Worm (Caenorhabditis elegans) whole organism, midembryonic: Measurements from ENCODE around the gene srpa-72.

Experiments
- T22C8.4 ChIP-seq: fragments of 200-800 bp; sonication (Bioruptor generic); IDR thresholded peaks from 2 replicates; pipeline ENCODE4 v1.3.6; 2022; ENCODE audit warnings: missing genetic modification characterization, missing compliant biosample characterization
- cog-1 ChIP-seq: sonication (generic microtip); optimal IDR thresholded peaks from 2 replicates; lab custom pipeline; 2016; ENCODE audit warnings: missing genetic modification characterization, missing compliant biosample characterization
- flt-1 ChIP-seq: fragments of 200-800 bp; sonication (Bioruptor generic); IDR thresholded peaks from 2 replicates; pipeline ENCODE4 v1.3.6; 2022; ENCODE audit warnings: missing genetic modification characterization, missing compliant biosample characterization
- klf-2 ChIP-seq: fragments of 200-800 bp; sonication (Bioruptor generic); conservative IDR thresholded peaks from 2 replicates; pipeline ENCODE4 v1.3.6; 2022; ENCODE audit warnings: missing genetic modification reagents, missing genetic modification characterization, missing compliant biosample characterization
- med-1 ChIP-seq: sonication (generic microtip); optimal IDR thresholded peaks from 2 replicates; lab custom pipeline; 2017; ENCODE audit warnings: missing genetic modification characterization, mild to moderate bottlenecking, missing compliant biosample characterization, antibody characterized with exemption, missing genetic modification reagents; ENCODE audit not compliant: insufficient read depth
- ref-1 ChIP-seq: fragments of 200-800 bp; sonication (Bioruptor generic); conservative IDR thresholded peaks from 2 replicates; pipeline ENCODE4 v1.3.6; 2022; ENCODE audit warnings: missing genetic modification reagents, missing genetic modification characterization, missing compliant biosample characterization
- tab-1 ChIP-seq: fragments of 200-800 bp; sonication (Bioruptor generic); IDR thresholded peaks from 2 replicates; pipeline ENCODE4 v1.3.6; 2022; ENCODE audit warnings: missing genetic modification characterization, missing compliant biosample characterization
- ztf-23 ChIP-seq: fragments of 200-800 bp; sonication (Bioruptor generic); IDR thresholded peaks from 2 replicates; pipeline ENCODE4 v1.3.6; 2022; ENCODE audit warnings: missing genetic modification reagents, missing genetic modification characterization, missing compliant biosample characterization
- ztf-29 ChIP-seq: fragments of 200-800 bp; sonication (Bioruptor generic); IDR thresholded peaks from 2 replicates; pipeline ENCODE4 v1.3.6; 2022; ENCODE audit warnings: missing genetic modification reagents, missing genetic modification characterization, missing compliant biosample characterization

srpa-72 gene

ce11 chrII:2754595-2754994 is 32.7 kb upstream of the srpa-72 start:
- TF ChIP-seq klf-2 (GFP tag; lab: Robert Waterston, UW) (no peak), ref-1 (GFP tag; lab: Robert Waterston, UW) (no peak), tab-1 (GFP tag; lab: Robert Waterston, UW) (no peak), med-1 (no peak), ztf-29 (GFP tag; lab: Robert Waterston, UW) (no peak), ztf-23 (GFP tag; lab: Robert Waterston, UW) (no peak), flt-1 (GFP tag; lab: Robert Waterston, UW) (no peak), cog-1 (tag; lab: Kevin White, UChicago) (no peak)

ce11 chrII:2756351-2756750 is 30.9 kb upstream of the srpa-72 start:
- TF ChIP-seq klf-2 (GFP tag; lab: Robert Waterston, UW): no peak
- TF ChIP-seq T22C8.4 (GFP tag; lab: Robert Waterston, UW): no peak
- no peak for TF ChIP-seq ztf-29 (GFP tag; lab: Robert Waterston, UW)
- TF ChIP-seq ztf-23 (GFP tag; lab: Robert Waterston, UW): no peak

ce11 chrII:2757954-2758353 is 29.3 kb upstream of the srpa-72 start, which contains the start of gene F29A7.8:
TSS of gene F29A7.8 (minus strand) at chrII:2758054.
- TF ChIP-seq klf-2 (GFP tag; lab: Robert Waterston, UW): no peak
- no peak for TF ChIP-seq tab-1 (GFP tag; lab: Robert Waterston, UW)
- TF ChIP-seq ztf-23 (GFP tag; lab: Robert Waterston, UW): no peak
- no peak for TF ChIP-seq ref-1 (GFP tag; lab: Robert Waterston, UW)
- TF ChIP-seq cog-1 (tag; lab: Kevin White, UChicago): no peak
- no peak for TF ChIP-seq med-1
- no peak for TF ChIP-seq T22C8.4 (GFP tag; lab: Robert Waterston, UW)
- no peak for TF ChIP-seq ztf-29 (GFP tag; lab: Robert Waterston, UW)
- TF ChIP-seq flt-1 (GFP tag; lab: Robert Waterston, UW): no peak

ce11 chrII:2758476-2758875 is 28.8 kb upstream of the srpa-72 start, which contains the start of gene fbxb-107:
TSS of gene fbxb-107 (plus strand) at chrII:2758772.
- TF ChIP-seq T22C8.4 (GFP tag; lab: Robert Waterston, UW) (peak; percentile 18; the same call in 1 of the 2 replicates), flt-1 (GFP tag; lab: Robert Waterston, UW) (no peak)

ce11 chrII:2762108-2762507 is 25.2 kb upstream of the srpa-72 start, which contains the start of gene fbxb-106:
TSS of gene fbxb-106 (plus strand) at chrII:2762408.
- no peak for TF ChIP-seq med-1
- TF ChIP-seq T22C8.4 (GFP tag; lab: Robert Waterston, UW): no peak
- no peak for TF ChIP-seq ztf-29 (GFP tag; lab: Robert Waterston, UW)
- no peak for TF ChIP-seq ztf-23 (GFP tag; lab: Robert Waterston, UW)
- no peak for TF ChIP-seq cog-1 (tag; lab: Kevin White, UChicago)
- TF ChIP-seq ref-1 (GFP tag; lab: Robert Waterston, UW): no peak
- no peak for TF ChIP-seq klf-2 (GFP tag; lab: Robert Waterston, UW)
- no peak for TF ChIP-seq tab-1 (GFP tag; lab: Robert Waterston, UW)
- TF ChIP-seq flt-1 (GFP tag; lab: Robert Waterston, UW): no peak

- TF ChIP-seq med-1 (no peak), ztf-29 (GFP tag; lab: Robert Waterston, UW) (no peak), ztf-23 (GFP tag; lab: Robert Waterston, UW) (no peak), flt-1 (GFP tag; lab: Robert Waterston, UW) (no peak), klf-2 (GFP tag; lab: Robert Waterston, UW) (no peak), ref-1 (GFP tag; lab: Robert Waterston, UW) (no peak), tab-1 (GFP tag; lab: Robert Waterston, UW) (no peak), T22C8.4 (GFP tag; lab: Robert Waterston, UW) (no peak), cog-1 (tag; lab: Kevin White, UChicago) (no peak)
Observed at ce11 chrII:2764664-2765063, 22.6 kb upstream of the srpa-72 start, which contains the start of gene fbxb-108. TSS of gene fbxb-108 (plus strand) at chrII:2764964.

- no peak for TF ChIP-seq med-1
- no peak for TF ChIP-seq ztf-29 (GFP tag; lab: Robert Waterston, UW)
- 0 out of 2 replicates have a peak, but pooled peaks have one; percentile 5 for TF ChIP-seq klf-2 (GFP tag; lab: Robert Waterston, UW)
Observed at ce11 chrII:2766331-2766730, 20.9 kb upstream of the srpa-72 start, which contains the start of gene F08D12.15. TSS of gene F08D12.15 (plus strand) at chrII:2766631.

- no peak for TF ChIP-seq T22C8.4 (GFP tag; lab: Robert Waterston, UW)
- no peak for TF ChIP-seq ztf-23 (GFP tag; lab: Robert Waterston, UW)
- TF ChIP-seq klf-2 (GFP tag; lab: Robert Waterston, UW): no peak
- TF ChIP-seq flt-1 (GFP tag; lab: Robert Waterston, UW): no peak
- TF ChIP-seq med-1: no peak
- TF ChIP-seq cog-1 (tag; lab: Kevin White, UChicago): no peak
Observed at ce11 chrII:2769021-2769420, 18.3 kb upstream of the srpa-72 start, which contains the start of gene F08D12.7. TSS of gene F08D12.7 (minus strand) at chrII:2769121.

ce11 chrII:2770788-2771187 is 16.5 kb upstream of the srpa-72 start, which contains the start of gene fbxb-105:
TSS of gene fbxb-105 (minus strand) at chrII:2770888.
- TF ChIP-seq cog-1 (tag; lab: Kevin White, UChicago) (no peak), T22C8.4 (GFP tag; lab: Robert Waterston, UW) (no peak), flt-1 (GFP tag; lab: Robert Waterston, UW) (no peak), klf-2 (GFP tag; lab: Robert Waterston, UW) (no peak), ref-1 (GFP tag; lab: Robert Waterston, UW) (no peak), tab-1 (GFP tag; lab: Robert Waterston, UW) (no peak), med-1 (no peak), ztf-29 (GFP tag; lab: Robert Waterston, UW) (no peak), ztf-23 (GFP tag; lab: Robert Waterston, UW) (no peak)

ce11 chrII:2772166-2772565 is 15.1 kb upstream of the srpa-72 start, which contains the start of gene sdz-10:
TSS of gene sdz-10 (minus strand) at chrII:2772266.
- TF ChIP-seq ztf-23 (GFP tag; lab: Robert Waterston, UW) (no peak), tab-1 (GFP tag; lab: Robert Waterston, UW) (no peak), ztf-29 (GFP tag; lab: Robert Waterston, UW) (no peak), flt-1 (GFP tag; lab: Robert Waterston, UW) (no peak), cog-1 (tag; lab: Kevin White, UChicago) (no peak), med-1 (no peak), klf-2 (GFP tag; lab: Robert Waterston, UW) (no peak), ref-1 (GFP tag; lab: Robert Waterston, UW) (no peak), T22C8.4 (GFP tag; lab: Robert Waterston, UW) (no peak)
